Fruit fly (Drosophila melanogaster) whole organism, embryonic: Measurements from ENCODE around the gene Sik2.

ENCODE experiments used
- Bdp1 ChIP-seq: fragments of 200-800 bp; sonication (Bioruptor generic); optimal IDR thresholded peaks from 3 replicates; lab custom pipeline; 2016; ENCODE audit warnings: missing biosample characterization, missing genetic modification characterization
- CG10366 ChIP-seq: fragments of 200-800 bp; sonication (Bioruptor generic); IDR thresholded peaks from 2 replicates; pipeline ENCODE4 v1.3.6; 2022; ENCODE audit warnings: missing biosample characterization, missing genetic modification characterization
- CG10565 ChIP-seq: fragments of 200-800 bp; sonication (Bioruptor generic); optimal IDR thresholded peaks from 3 replicates; lab custom pipeline; 2016; ENCODE audit warnings: missing biosample characterization, mild to moderate bottlenecking, missing genetic modification characterization
- CG10979 ChIP-seq: fragments of 200-800 bp; sonication (Bioruptor generic); optimal IDR thresholded peaks from 2 replicates; lab custom pipeline; 2018; ENCODE audit warnings: missing biosample characterization, mild to moderate bottlenecking, missing genetic modification characterization, moderate library complexity
- CG11456 ChIP-seq: fragments of 200-800 bp; sonication (Bioruptor generic); IDR thresholded peaks from 3 replicates; pipeline ENCODE4 v1.3.6; 2022; ENCODE audit warnings: missing biosample characterization, missing genetic modification characterization
- CG12769 ChIP-seq: fragments of 200-800 bp; sonication (Bioruptor generic); optimal IDR thresholded peaks from 2 replicates; lab custom pipeline; 2019; ENCODE audit warnings: missing biosample characterization, mild to moderate bottlenecking, missing genetic modification characterization, moderate library complexity
- CG13123 ChIP-seq: fragments of 200-800 bp; sonication (Bioruptor generic); optimal IDR thresholded peaks from 2 replicates; lab custom pipeline; 2016; ENCODE audit warnings: missing biosample characterization, missing genetic modification characterization
- CG14441 ChIP-seq: fragments of 200-800 bp; sonication (Bioruptor generic); IDR thresholded peaks from 2 replicates; pipeline ENCODE4 v1.3.6; 2022; ENCODE audit warnings: missing biosample characterization, missing genetic modification characterization
- CG15073 ChIP-seq: fragments of 200-800 bp; sonication (Bioruptor generic); optimal IDR thresholded peaks from 2 replicates; lab custom pipeline; 2016; ENCODE audit warnings: missing biosample characterization, missing genetic modification characterization
- CG16815 ChIP-seq: fragments of 200-800 bp; sonication (Bioruptor generic); optimal IDR thresholded peaks from 3 replicates; lab custom pipeline; 2017; ENCODE audit warnings: missing biosample characterization, mild to moderate bottlenecking, missing genetic modification characterization
- CG17385 ChIP-seq: fragments of 200-800 bp; sonication (Bioruptor generic); optimal IDR thresholded peaks from 3 replicates; lab custom pipeline; 2018; ENCODE audit warnings: missing biosample characterization, mild to moderate bottlenecking, missing genetic modification characterization
- CG30403 ChIP-seq: fragments of 200-800 bp; sonication (Bioruptor generic); optimal IDR thresholded peaks from 3 replicates; lab custom pipeline; 2016; ENCODE audit warnings: missing biosample characterization, missing genetic modification characterization
- CG34224 ChIP-seq: fragments of 200-800 bp; sonication (Bioruptor generic); IDR thresholded peaks from 3 replicates; pipeline ENCODE4 v1.3.6; 2022; ENCODE audit warnings: missing biosample characterization, missing genetic modification characterization; ENCODE audit not compliant: partially characterized antibody
- CG3726 ChIP-seq: fragments of 200-800 bp; sonication (Bioruptor generic); IDR thresholded peaks from 3 replicates; pipeline ENCODE4, ENCODE4 v1.3.6; 2022; ENCODE audit warnings: missing biosample characterization, missing genetic modification characterization
- CG4820 ChIP-seq: fragments of 200-800 bp; sonication (Bioruptor generic); optimal IDR thresholded peaks from 3 replicates; lab custom pipeline; 2016; ENCODE audit warnings: missing biosample characterization, missing genetic modification characterization
- CG5245 ChIP-seq: fragments of 200-800 bp; sonication (Bioruptor generic); optimal IDR thresholded peaks from 3 replicates; lab custom pipeline; 2016; ENCODE audit warnings: missing biosample characterization, missing genetic modification characterization
- CG6175 ChIP-seq: fragments of 200-800 bp; sonication (Bioruptor generic); IDR thresholded peaks from 3 replicates; pipeline ENCODE4 v1.3.6; 2022; ENCODE audit warnings: missing biosample characterization, missing genetic modification characterization
- CG7556 ChIP-seq: fragments of 200-800 bp; sonication (Bioruptor generic); optimal IDR thresholded peaks from 2 replicates; lab custom pipeline; 2017; ENCODE audit warnings: missing biosample characterization, mild to moderate bottlenecking, missing genetic modification characterization
- CG7786 ChIP-seq: fragments of 200-800 bp; sonication (Bioruptor generic); optimal IDR thresholded peaks from 2 replicates; lab custom pipeline; 2016; ENCODE audit warnings: missing biosample characterization, missing genetic modification characterization
- CG7928 ChIP-seq: fragments of 200-800 bp; sonication (Bioruptor generic); optimal IDR thresholded peaks from 2 replicates; lab custom pipeline; 2017; ENCODE audit warnings: missing biosample characterization, mild to moderate bottlenecking, missing genetic modification characterization
- CG8359 ChIP-seq: fragments of 200-800 bp; sonication (Bioruptor generic); optimal IDR thresholded peaks from 2 replicates; lab custom pipeline; 2017; ENCODE audit warnings: missing biosample characterization, mild to moderate bottlenecking, missing genetic modification characterization, borderline replicate concordance
- CG8765 ChIP-seq: fragments of 200-800 bp; sonication (Bioruptor generic); IDR thresholded peaks from 2 replicates; pipeline ENCODE4 v1.3.6; 2022; ENCODE audit warnings: missing biosample characterization, missing genetic modification characterization
- CG9876 ChIP-seq: fragments of 200-800 bp; sonication (Bioruptor generic); optimal IDR thresholded peaks from 2 replicates; lab custom pipeline; 2016; ENCODE audit warnings: missing biosample characterization, missing genetic modification characterization
- CrebB ChIP-seq: fragments of 200-800 bp; sonication (Bioruptor generic); optimal IDR thresholded peaks from 3 replicates; lab custom pipeline; 2018; ENCODE audit warnings: missing biosample characterization, mild to moderate bottlenecking, missing genetic modification characterization
- D ChIP-seq, 2 experiments: fragments of 200-800 bp in 1 of 2; fragments of >200 bp in 1 of 2; sonication (Bioruptor generic) in 1 of 2; optimal IDR thresholded peaks; 2 replicates in 1 of 2; 3 replicates in 1 of 2; lab custom pipeline; 2017; ENCODE audit warnings: mild to moderate bottlenecking in 1 of 2, missing biosample characterization in 1 of 2, missing genetic modification characterization in 1 of 2, missing genetic modification reagents in 1 of 2
- Dbx ChIP-seq: fragments of 200-800 bp; sonication (Bioruptor generic); IDR thresholded peaks from 3 replicates; pipeline ENCODE4 v1.3.6; 2022; ENCODE audit warnings: missing biosample characterization, missing genetic modification characterization
- ERR ChIP-seq: fragments of 200-800 bp; sonication (Bioruptor generic); optimal IDR thresholded peaks from 2 replicates; lab custom pipeline; 2016; ENCODE audit warnings: missing biosample characterization, missing genetic modification characterization
- Elba2 ChIP-seq: fragments of 200-800 bp; sonication (Bioruptor generic); optimal IDR thresholded peaks from 3 replicates; lab custom pipeline; 2016; ENCODE audit warnings: missing biosample characterization, missing genetic modification characterization
- Ets65A ChIP-seq: fragments of 200-800 bp; sonication (Bioruptor generic); peaks from one replicate; lab custom pipeline; 2016; ENCODE audit warnings: missing biosample characterization, missing genetic modification characterization
- Hr78 ChIP-seq, 2 experiments: fragments of 200-800 bp in 1 of 2; fragments of >200 bp in 1 of 2; sonication (Bioruptor generic) in 1 of 2; optimal IDR thresholded peaks; 2 replicates each; lab custom pipeline; 2017 to 2019; ENCODE audit warnings: missing biosample characterization in 2 of 2, missing genetic modification characterization in 2 of 2, mild to moderate bottlenecking in 1 of 2, moderate library complexity in 1 of 2
- MTF-1 ChIP-seq: fragments of 200-800 bp; sonication (Bioruptor generic); optimal IDR thresholded peaks from 2 replicates; lab custom pipeline; 2018; ENCODE audit warnings: missing biosample characterization, mild to moderate bottlenecking, missing genetic modification characterization, borderline replicate concordance
- NC2α ChIP-seq: fragments of 200-800 bp; sonication (Bioruptor generic); optimal IDR thresholded peaks from 2 replicates; lab custom pipeline; 2016; ENCODE audit warnings: missing biosample characterization, missing genetic modification characterization
- Six4 ChIP-seq: fragments of 200-800 bp; sonication (Bioruptor generic); optimal IDR thresholded peaks from 2 replicates; lab custom pipeline; 2016; ENCODE audit warnings: missing biosample characterization, missing genetic modification characterization
- Sry-δ ChIP-seq: fragments of 200-800 bp; sonication (Bioruptor generic); optimal IDR thresholded peaks from 2 replicates; lab custom pipeline; 2016; ENCODE audit warnings: missing biosample characterization, missing genetic modification characterization
- ab ChIP-seq: fragments of 200-800 bp; sonication (Bioruptor generic); optimal IDR thresholded peaks from 2 replicates; lab custom pipeline; 2016; ENCODE audit warnings: missing biosample characterization, missing genetic modification characterization
- abd-A ChIP-seq: fragments of 200-800 bp; sonication (Bioruptor generic); optimal IDR thresholded peaks from 3 replicates; lab custom pipeline; 2019; ENCODE audit warnings: missing biosample characterization, mild to moderate bottlenecking, missing genetic modification characterization, moderate library complexity
- ci ChIP-seq: fragments of 200-800 bp; sonication (Bioruptor generic); IDR thresholded peaks from 3 replicates; pipeline ENCODE4 v1.3.6; 2022; ENCODE audit warnings: missing biosample characterization, missing genetic modification characterization
- da ChIP-seq: fragments of 200-800 bp; sonication (Bioruptor generic); optimal IDR thresholded peaks from 2 replicates; lab custom pipeline; 2016; ENCODE audit warnings: missing biosample characterization, missing genetic modification characterization
- eyg ChIP-seq: fragments of 200-800 bp; sonication (Bioruptor generic); optimal IDR thresholded peaks from 3 replicates; lab custom pipeline; 2016; ENCODE audit warnings: missing biosample characterization, missing genetic modification characterization
- jigr1 ChIP-seq: fragments of 200-800 bp; sonication (Bioruptor generic); IDR thresholded peaks from 3 replicates; pipeline ENCODE4 v1.3.6; 2022; ENCODE audit warnings: missing biosample characterization, missing genetic modification characterization
- jing ChIP-seq: fragments of 200-800 bp; sonication (Bioruptor generic); optimal IDR thresholded peaks from 2 replicates; lab custom pipeline; 2018; ENCODE audit warnings: missing biosample characterization, mild to moderate bottlenecking, missing genetic modification characterization
- klu ChIP-seq: fragments of 200-800 bp; sonication (Bioruptor generic); IDR thresholded peaks from 2 replicates; pipeline ENCODE4 v1.3.6; 2022; ENCODE audit warnings: missing biosample characterization, missing genetic modification characterization
- maf-S ChIP-seq: fragments of 200-800 bp; sonication (Bioruptor generic); optimal IDR thresholded peaks from 2 replicates; lab custom pipeline; 2016; ENCODE audit warnings: missing biosample characterization, missing genetic modification characterization
- mirr ChIP-seq: fragments of 200-800 bp; sonication (Bioruptor generic); optimal IDR thresholded peaks from 3 replicates; lab custom pipeline; 2018; ENCODE audit warnings: missing biosample characterization, mild to moderate bottlenecking, missing genetic modification characterization
- onecut ChIP-seq: fragments of 200-800 bp; sonication (Bioruptor generic); IDR thresholded peaks from 2 replicates; pipeline ENCODE4 v1.3.6; 2022; ENCODE audit warnings: missing biosample characterization, missing genetic modification characterization
- ro ChIP-seq: fragments of 200-800 bp; sonication (Bioruptor generic); IDR thresholded peaks from 2 replicates; pipeline ENCODE4 v1.3.6; 2022; ENCODE audit warnings: missing biosample characterization, missing genetic modification characterization
- salm ChIP-seq: fragments of 200-800 bp; sonication (Bioruptor generic); optimal IDR thresholded peaks from 2 replicates; lab custom pipeline; 2018; ENCODE audit warnings: missing biosample characterization, mild to moderate bottlenecking, missing genetic modification characterization
- sc ChIP-seq, 3 experiments: fragments of >200 bp in 2 of 3; fragments of 200-800 bp in 1 of 3; sonication (Bioruptor generic) in 1 of 3; optimal IDR thresholded peaks; 2 replicates in 2 of 3; 3 replicates in 1 of 3; lab custom pipeline; 2017; ENCODE audit warnings: mild to moderate bottlenecking in 1 of 3, missing biosample characterization in 1 of 3, missing genetic modification characterization in 1 of 3, missing genetic modification reagents in 1 of 3
- ssp ChIP-seq: fragments of 200-800 bp; sonication (Bioruptor generic); IDR thresholded peaks from 2 replicates; pipeline ENCODE4 v1.3.6; 2022; ENCODE audit warnings: missing biosample characterization, missing genetic modification characterization
- zf30C ChIP-seq: fragments of 200-800 bp; sonication (Bioruptor generic); optimal IDR thresholded peaks from 3 replicates; lab custom pipeline; 2018; ENCODE audit warnings: missing biosample characterization, mild to moderate bottlenecking, missing genetic modification characterization

Sik2 gene

DNA sequence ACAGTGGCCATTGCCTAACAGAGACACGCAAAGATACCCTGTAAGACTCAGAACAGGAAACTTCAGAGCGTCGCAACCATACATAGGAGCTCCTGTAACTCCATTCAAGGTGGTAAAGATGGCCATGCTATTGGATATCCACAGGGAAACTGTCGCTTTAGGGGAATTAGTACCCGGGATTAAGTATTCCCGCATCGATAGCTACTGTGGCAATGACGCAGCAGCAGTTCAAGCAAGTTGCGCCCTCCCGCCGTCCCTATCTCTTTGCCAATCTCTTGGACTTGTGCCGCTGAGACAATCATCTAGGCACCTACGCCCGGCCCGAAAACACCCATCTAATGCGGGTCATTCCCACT is 9.0 kb upstream of the Sik2 start (continued):
- TF ChIP-seq ro (GFP tag; lab: Robert Waterston, UW): 0 out of 2 replicates have a peak, but pooled peaks have one; percentile 44
- no peak for TF ChIP-seq CG6175 (GFP tag; lab: Robert Waterston, UW)
- peak; percentile 30 for TF ChIP-seq ab
- peak; percentile 43; the same call in 1 of the 2 replicates for TF ChIP-seq CG10366 (GFP tag; lab: Robert Waterston, UW)
- TF ChIP-seq CG34224: no peak
- peak; percentile 37 for TF ChIP-seq CG4820 (GFP tag; lab: Kevin White, UChicago)
- peak; percentile 9 for TF ChIP-seq ERR (GFP tag; lab: Kevin White, UChicago)
- TF ChIP-seq CG10565 (GFP tag; lab: Kevin White, UChicago): no peak
- TF ChIP-seq zf30C (GFP tag; lab: Kevin White, UChicago): no peak
- TF ChIP-seq NC2α (GFP tag; lab: Kevin White, UChicago): no peak
- no peak for TF ChIP-seq sc (optimal IDR thresholded peaks at IDR 0.05; lab: Kevin White, UChicago)
- TF ChIP-seq sc (GFP tag; optimal IDR thresholded peaks at IDR 0.05; lab: Kevin White, UChicago): no peak
- 0 out of 3 replicates have a peak, but pooled peaks have one; percentile 43 for TF ChIP-seq ci
- peak; percentile 76 for TF ChIP-seq Dbx
- peak; percentile 58 for TF ChIP-seq eyg
- TF ChIP-seq CG8765 (GFP tag; lab: Robert Waterston, UW): 0 out of 2 replicates have a peak, but pooled peaks have one; percentile 15
- no peak for TF ChIP-seq da
- peak; percentile 43 for TF ChIP-seq CG10979 (tag; lab: Kevin White, UChicago)
- no peak for TF ChIP-seq jing (GFP tag; lab: Kevin White, UChicago)
- TF ChIP-seq Elba2 (GFP tag; lab: Kevin White, UChicago): no peak
- TF ChIP-seq CG8359: no peak
- no peak for TF ChIP-seq D (optimal IDR thresholded peaks at IDR 0.05; lab: Kevin White, UChicago)
- TF ChIP-seq D (GFP tag; optimal IDR thresholded peaks at IDR 0.05; lab: Kevin White, UChicago): peak; percentile 36
- peak; percentile 14 for TF ChIP-seq Six4 (GFP tag; lab: Kevin White, UChicago)
- peak; percentile 5 for TF ChIP-seq abd-A
- TF ChIP-seq CG7786 (GFP tag; lab: Kevin White, UChicago): peak; percentile 47
- 0 out of 3 replicates have a peak, but pooled peaks have one; percentile 44 for TF ChIP-seq CG3726 (GFP tag; lab: Robert Waterston, UW)
- peak; percentile 16 for TF ChIP-seq CG9876
- peak; percentile 25; the same call in 1 of the 2 replicates for TF ChIP-seq onecut (GFP tag; lab: Robert Waterston, UW)
- no peak for TF ChIP-seq CG13123 (GFP tag; lab: Kevin White, UChicago)
- peak; percentile 51; the same call in 1 of the 2 replicates for TF ChIP-seq ssp (GFP tag; lab: Robert Waterston, UW)
- TF ChIP-seq CG14441 (GFP tag; lab: Robert Waterston, UW): peak; percentile 75
- TF ChIP-seq CG5245 (GFP tag; lab: Kevin White, UChicago): no peak
- TF ChIP-seq CrebB: no peak
- TF ChIP-seq CG17385 (GFP tag; lab: Kevin White, UChicago): peak; percentile 53
- TF ChIP-seq klu: peak; percentile 60
- TF ChIP-seq maf-S (GFP tag; lab: Kevin White, UChicago): peak; percentile 54
- peak; percentile 32 for TF ChIP-seq mirr (GFP tag; lab: Kevin White, UChicago)
- TF ChIP-seq Ets65A: peak; percentile 92
- TF ChIP-seq jigr1 (GFP tag; lab: Robert Waterston, UW): peak; percentile 11; the same call in 1 of the 3 replicates
- no peak for TF ChIP-seq MTF-1 (GFP tag; lab: Kevin White, UChicago)
- peak; percentile 16 for TF ChIP-seq CG16815 (GFP tag; lab: Kevin White, UChicago)
- no peak for TF ChIP-seq CG15073 (GFP tag; lab: Kevin White, UChicago)
- peak; percentile 9 for TF ChIP-seq Bdp1 (GFP tag; lab: Kevin White, UChicago)
- TF ChIP-seq CG7928 (GFP tag; lab: Kevin White, UChicago): no peak
- peak; percentile 57 for TF ChIP-seq CG30403
- peak in 1 of 2 experiments; percentile 24 for TF ChIP-seq Hr78 (GFP tag; optimal IDR thresholded peaks at IDR 0.05; lab: Kevin White, UChicago)
- peak; percentile 86 for TF ChIP-seq CG12769 (tag; lab: Kevin White, UChicago)
- peak; percentile 65; the same call in 1 of the 3 replicates for TF ChIP-seq CG11456
- no peak for TF ChIP-seq Sry-δ
- TF ChIP-seq salm (tag; lab: Kevin White, UChicago): peak; percentile 35
- TF ChIP-seq CG7556 (GFP tag; lab: Kevin White, UChicago): peak; percentile 47
